Fruit fly (Drosophila melanogaster): Measurements from ENCODE around the gene LanA.

Gene LanA

DNA sequence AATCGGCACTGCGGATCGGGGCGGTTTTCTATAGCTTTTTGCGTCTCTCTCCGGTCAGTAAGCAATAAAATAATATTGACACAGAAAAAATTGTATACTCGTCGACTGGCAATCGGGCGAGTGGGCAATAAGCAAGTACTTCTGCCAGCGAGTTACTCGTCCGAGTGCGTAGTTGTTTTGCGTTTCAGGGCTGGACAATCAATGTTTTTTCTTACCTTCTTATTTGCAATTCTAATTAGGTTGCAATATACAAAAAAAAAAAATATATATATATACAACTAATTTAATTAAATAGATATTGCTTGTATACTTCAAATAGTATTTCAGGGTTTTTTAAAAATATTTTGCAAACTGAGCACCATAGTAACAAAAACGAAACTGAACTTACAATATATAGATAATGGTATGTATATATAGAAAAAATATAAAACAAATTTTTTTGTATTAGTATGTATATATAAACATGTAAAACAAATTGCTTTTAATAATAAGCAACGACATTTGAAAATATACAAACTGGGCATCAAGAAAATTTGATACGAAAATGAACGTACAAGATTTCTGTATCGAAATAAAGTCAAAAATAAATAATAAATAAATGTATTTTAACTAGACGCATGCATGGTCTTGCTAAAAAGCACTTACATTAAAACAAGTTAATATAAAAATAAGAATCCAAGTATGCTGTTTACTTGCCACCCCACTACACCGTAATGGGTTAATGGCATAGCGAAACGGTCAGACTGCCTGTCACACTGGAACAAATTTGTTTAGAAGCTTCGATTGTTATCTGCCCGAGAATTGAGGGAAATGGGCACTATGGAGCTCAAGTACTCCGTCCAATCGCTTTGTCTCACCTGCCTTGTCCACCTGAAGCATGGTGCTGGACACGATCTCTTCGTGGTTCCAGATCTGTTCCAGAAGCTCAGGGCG is 28.6 kb downstream of the LanA start, which contains the start of the genes D19A and CG7386 (continued):
- TF ChIP-seq HmgZ (tag; optimal IDR thresholded peaks at IDR 0.05) (peak; percentile 46), CG11560 (tag; IDR thresholded peaks at IDR 0.05) (no peak), CG18476 (GFP tag; optimal IDR thresholded peaks at IDR 0.05) (no peak), gro (GFP tag; optimal IDR thresholded peaks at IDR 0.05) (no peak), CG2199 (GFP tag; IDR thresholded peaks at IDR 0.05) (0 out of 3 replicates have a peak, but pooled peaks have one; percentile 17), so (GFP tag; IDR thresholded peaks at IDR 0.05) (0 out of 3 replicates have a peak, but pooled peaks have one; percentile 7), CG2889 (GFP tag; IDR thresholded peaks at IDR 0.05) (0 out of 3 replicates have a peak, but pooled peaks have one; percentile 57), CG7928 (GFP tag; optimal IDR thresholded peaks at IDR 0.05) (peak; percentile 89), CG12942 (GFP tag; optimal IDR thresholded peaks at IDR 0.05) (no peak), Dref (GFP tag; IDR thresholded peaks at IDR 0.05) (0 out of 2 replicates have a peak, but pooled peaks have one; percentile 28), YL-1 (GFP tag; optimal IDR thresholded peaks at IDR 0.05) (peak; percentile 52), chm (GFP tag; IDR thresholded peaks at IDR 0.05) (peak; percentile 15; the same call in 1 of the 2 replicates), D19B (GFP tag; optimal IDR thresholded peaks at IDR 0.05) (peak; percentile 63), CG4424 (GFP tag; optimal IDR thresholded peaks at IDR 0.05) (peak; percentile 15), PHDP (tag; optimal IDR thresholded peaks at IDR 0.05) (peak; percentile 68), Nf-YA (GFP tag; IDR thresholded peaks at IDR 0.05) (0 out of 2 replicates have a peak, but pooled peaks have one; percentile 14), CG2202 (tag; optimal IDR thresholded peaks at IDR 0.05) (no peak), Spps (tag; optimal IDR thresholded peaks at IDR 0.05) (no peak), Sin3A (optimal IDR thresholded peaks at IDR 0.05) (no peak), CG17328 (GFP tag; IDR thresholded peaks at IDR 0.05) (peak; percentile 54), slbo (GFP tag; IDR thresholded peaks at IDR 0.05) (peak; percentile 86), Ravus (GFP tag; IDR thresholded peaks at IDR 0.05) (no peak), gsb (GFP tag; IDR thresholded peaks at IDR 0.05) (peak; percentile 15; the same call in 1 of the 2 replicates), pnt (GFP tag; optimal IDR thresholded peaks at IDR 0.05) (peak; percentile 39), Fer3 (tag; optimal IDR thresholded peaks at IDR 0.05) (peak; percentile 54), Abd-B (GFP tag; optimal IDR thresholded peaks at IDR 0.05) (no peak), HmgD (GFP tag; optimal IDR thresholded peaks at IDR 0.05) (peak; percentile 62), Nf-YB (GFP tag; optimal IDR thresholded peaks at IDR 0.05) (peak; percentile 29), lov (optimal IDR thresholded peaks at IDR 0.05) (no peak), lov (GFP tag; IDR thresholded peaks at IDR 0.05) (peak; percentile 31; the same call in 1 of the 3 replicates), Awh (GFP tag; IDR thresholded peaks at IDR 0.05) (no peak), bsh (GFP tag; optimal IDR thresholded peaks at IDR 0.05) (peak in 1 of 2 experiments; percentile 55), crc (GFP tag; optimal IDR thresholded peaks at IDR 0.05) (no peak), Hmr (GFP tag; optimal IDR thresholded peaks at IDR 0.05) (peak; percentile 53), vvl (GFP tag; IDR thresholded peaks at IDR 0.05) (peak; percentile 97), peb (GFP tag; IDR thresholded peaks at IDR 0.05) (no peak), CG6813 (GFP tag; optimal IDR thresholded peaks at IDR 0.05) (no peak), Lim3 (GFP tag; IDR thresholded peaks at IDR 0.05) (no peak), Mrtf (GFP tag; IDR thresholded peaks at IDR 0.05) (peak; percentile 68; the same call in 2 of the 3 replicates), slou (GFP tag; optimal IDR thresholded peaks at IDR 0.05) (peak; percentile 28), Ptx1 (GFP tag; IDR thresholded peaks at IDR 0.05) (peak; percentile 67), CG17361 (GFP tag; IDR thresholded peaks at IDR 0.05) (peak; percentile 75; the same call in 2 of the 3 replicates), ttk (GFP tag; IDR thresholded peaks at IDR 0.05) (peak; percentile 37; the same call in 1 of the 2 replicates), CG17568 (GFP tag; optimal IDR thresholded peaks at IDR 0.05) (no peak), Mad (GFP tag; optimal IDR thresholded peaks at IDR 0.05) (peak; percentile 16), zen (tag; optimal IDR thresholded peaks at IDR 0.05) (peak; percentile 3), CG17359 (tag; optimal IDR thresholded peaks at IDR 0.05) (peak; percentile 44), Ets97D (GFP tag; optimal IDR thresholded peaks at IDR 0.05) (peak; percentile 57), CG31388 (GFP tag; optimal IDR thresholded peaks at IDR 0.05) (no peak)
